Worm (Caenorhabditis elegans): Measurements from ENCODE around the gene ucr-1.

The ucr-1 gene

ce11 chrIII:5604080-5604479 is 12.1 kb downstream of the ucr-1 start, which contains the start of gene xnd-1 (continued):
- no peak for TF ChIP-seq xnd-1 (tag; optimal IDR thresholded peaks at IDR 0.05)
- TF ChIP-seq dpff-1 (tag; optimal IDR thresholded peaks at IDR 0.05) = no peak
- peak; percentile 95 for TF ChIP-seq lsl-1 (GFP tag; optimal IDR thresholded peaks at IDR 0.05)
- TF ChIP-seq egl-18 (GFP tag; IDR thresholded peaks at IDR 0.05) = no peak
- TF ChIP-seq F49E8.2 (tag; optimal IDR thresholded peaks at IDR 0.05; ENCODE audit: insufficient read depth) = peak; percentile 48
- no peak for TF ChIP-seq chd-7 (tag; optimal IDR thresholded peaks at IDR 0.05)

- TF ChIP-seq nfyb-1 (GFP tag; IDR thresholded peaks at IDR 0.05) = no peak
- no peak for TF ChIP-seq C17E4.6 (GFP tag; IDR thresholded peaks at IDR 0.05)
- no peak for TF ChIP-seq dox-1 (GFP tag; IDR thresholded peaks at IDR 0.05)
- TF ChIP-seq F33H1.4 (GFP tag; IDR thresholded peaks at IDR 0.05) = no peak
- TF ChIP-seq him-1 (tag; optimal IDR thresholded peaks at IDR 0.05) = no peak
- no peak for TF ChIP-seq hrde-1 (tag; optimal IDR thresholded peaks at IDR 0.05; ENCODE audit: borderline replicate concordance)
- no peak for TF ChIP-seq ccch-3 (GFP tag; optimal IDR thresholded peaks at IDR 0.05)
- TF ChIP-seq nhr-80 (tag; optimal IDR thresholded peaks at IDR 0.05) = peak; percentile 65
These were observed 18.3 kb downstream of the ucr-1 start, which contains the start of gene C05D2.8 for ce11 chrIII:5610276-5610675. TSS of gene C05D2.8 (minus strand) at chrIII:5610346.

ce11 chrIII:5611604-5612324 is 19.8 kb downstream of the ucr-1 start, which contains the start of gene bas-1:
TSS of gene bas-1 (plus strand) at chrIII:5612274.
- TF ChIP-seq T26A5.8 (tag; optimal IDR thresholded peaks at IDR 0.05) (no peak), nhr-80 (tag; optimal IDR thresholded peaks at IDR 0.05) (peak; percentile 50), ztf-6 (GFP tag; IDR thresholded peaks at IDR 0.05) (no peak), ZK185.1 (tag; optimal IDR thresholded peaks at IDR 0.05; ENCODE audit: poor library complexity, severe bottlenecking) (no peak)

ce11 chrIII:5614648-5615047 is 22.7 kb downstream of the ucr-1 start, which contains the start of gene basl-1:
TSS of gene basl-1 (plus strand) at chrIII:5614948.
- TF ChIP-seq ztf-22 (GFP tag; optimal IDR thresholded peaks at IDR 0.05) (no peak), tlf-1 (GFP tag; optimal IDR thresholded peaks at IDR 0.05) (no peak), F37B4.10 (GFP tag; IDR thresholded peaks at IDR 0.05) (no peak), ets-4 (GFP tag; optimal IDR thresholded peaks at IDR 0.05) (no peak), atf-7 (tag; optimal IDR thresholded peaks at IDR 0.05) (no peak), madf-3 (GFP tag; IDR thresholded peaks at IDR 0.05) (no peak), mcd-1 (GFP tag; IDR thresholded peaks at IDR 0.05) (no peak), aptf-2 (GFP tag; conservative IDR thresholded peaks at IDR 0.05) (no peak), nhr-179 (tag; optimal IDR thresholded peaks at IDR 0.05) (no peak), ztf-26 (tag; optimal IDR thresholded peaks at IDR 0.05) (no peak), Y53G8AR.9 (GFP tag; conservative IDR thresholded peaks at IDR 0.05) (no peak), attf-5 (GFP tag; optimal IDR thresholded peaks at IDR 0.05) (no peak), ama-1 (optimal IDR thresholded peaks at IDR 0.05) (no peak), ama-1 (GFP tag; optimal IDR thresholded peaks at IDR 0.05) (no peak), efl-1 (GFP tag; optimal IDR thresholded peaks at IDR 0.05) (no peak)

- no peak for TF ChIP-seq egl-18 (GFP tag; IDR thresholded peaks at IDR 0.05)
- no peak for TF ChIP-seq dox-1 (GFP tag; IDR thresholded peaks at IDR 0.05)
- no peak for TF ChIP-seq ets-4 (GFP tag; optimal IDR thresholded peaks at IDR 0.05)
- TF ChIP-seq ama-1 (optimal IDR thresholded peaks at IDR 0.05) = no peak
- no peak for TF ChIP-seq ama-1 (GFP tag; optimal IDR thresholded peaks at IDR 0.05)
- no peak for TF ChIP-seq ztf-28 (GFP tag; IDR thresholded peaks at IDR 0.05)
- TF ChIP-seq madf-3 (GFP tag; IDR thresholded peaks at IDR 0.05) = no peak
- TF ChIP-seq hmg-1.2 (GFP tag; IDR thresholded peaks at IDR 0.05) = no peak
- TF ChIP-seq ztf-18 (tag; optimal IDR thresholded peaks at IDR 0.05) = no peak
- TF ChIP-seq F33H1.4 (GFP tag; IDR thresholded peaks at IDR 0.05) = no peak
- TF ChIP-seq F57A8.1 (GFP tag; optimal IDR thresholded peaks at IDR 0.05) = no peak
- TF ChIP-seq ceh-27 (GFP tag; optimal IDR thresholded peaks at IDR 0.05) = no peak
- no peak for TF ChIP-seq ccch-3 (GFP tag; optimal IDR thresholded peaks at IDR 0.05)
These were observed 23.7 kb downstream of the ucr-1 start for ce11 chrIII:5615675-5616074.
